Fruit fly (Drosophila melanogaster) whole organism, prepupa: ENCODE data around the gene CG6962.
A peak's percentile ranks its signal among the peaks of the same experiment; 100 is the strongest.

Experiments used
- Blimp-1 ChIP-seq: fragments of 200-800 bp; sonication (Bioruptor generic); optimal IDR thresholded peaks from 3 replicates; lab custom pipeline; 2017; ENCODE audit warnings: missing biosample characterization, missing genetic modification characterization, mild to moderate bottlenecking, moderate library complexity, missing genetic modification reagents
- CG10631 ChIP-seq: fragments of 200-800 bp; sonication (Bioruptor generic); optimal IDR thresholded peaks from 2 replicates; lab custom pipeline; 2016; ENCODE audit warnings: missing biosample characterization, missing genetic modification characterization
- CG10669 ChIP-seq: fragments of 200-800 bp; sonication (Bioruptor generic); optimal IDR thresholded peaks from 3 replicates; lab custom pipeline; 2018; ENCODE audit warnings: missing biosample characterization, mild to moderate bottlenecking, missing genetic modification characterization, moderate library complexity
- CG11294 ChIP-seq: fragments of 200-800 bp; sonication (Bioruptor generic); IDR thresholded peaks from 2 replicates; pipeline ENCODE4 v1.3.6; 2022; ENCODE audit warnings: missing biosample characterization, missing genetic modification characterization
- CG11762 ChIP-seq: fragments of 200-800 bp; sonication (Bioruptor generic); optimal IDR thresholded peaks from 3 replicates; lab custom pipeline; 2016; ENCODE audit warnings: missing biosample characterization, missing genetic modification characterization; ENCODE audit not compliant: insufficient read depth
- CG15336 ChIP-seq: fragments of 200-800 bp; sonication (Bioruptor generic); IDR thresholded peaks from 2 replicates; pipeline ENCODE4 v1.3.6; 2022; ENCODE audit warnings: missing biosample characterization, missing genetic modification characterization
- CG3032 ChIP-seq: fragments of 200-800 bp; optimal IDR thresholded peaks from 2 replicates; lab custom pipeline; 2019; ENCODE audit warnings: missing biosample characterization, mild to moderate bottlenecking, missing genetic modification characterization, moderate library complexity
- CG31627 ChIP-seq: fragments of 200-800 bp; sonication (Bioruptor generic); optimal IDR thresholded peaks from 3 replicates; lab custom pipeline; 2016; ENCODE audit warnings: missing biosample characterization, missing genetic modification characterization
- CG32006 ChIP-seq: fragments of 200-800 bp; sonication (Bioruptor generic); optimal IDR thresholded peaks from 3 replicates; lab custom pipeline; 2017; ENCODE audit warnings: missing biosample characterization, mild to moderate bottlenecking, missing genetic modification characterization
- CG34406 ChIP-seq: fragments of 200-800 bp; sonication (Bioruptor generic); optimal IDR thresholded peaks from 3 replicates; lab custom pipeline; 2016; ENCODE audit warnings: missing biosample characterization, missing genetic modification characterization
- CG3919 ChIP-seq: fragments of 200-800 bp; sonication (Bioruptor generic); optimal IDR thresholded peaks from 3 replicates; lab custom pipeline; 2016; ENCODE audit warnings: missing biosample characterization, missing genetic modification characterization
- CG4318 ChIP-seq: fragments of 200-800 bp; sonication (Bioruptor generic); optimal IDR thresholded peaks from 3 replicates; lab custom pipeline; 2017; ENCODE audit warnings: missing biosample characterization, mild to moderate bottlenecking, missing genetic modification characterization
- CG6163 ChIP-seq: fragments of 200-800 bp; sonication (Bioruptor generic); IDR thresholded peaks from 3 replicates; pipeline ENCODE4 v1.3.6; 2022; ENCODE audit warnings: missing biosample characterization, missing genetic modification characterization
- CG6276 ChIP-seq: fragments of 200-800 bp; sonication (Bioruptor generic); optimal IDR thresholded peaks from 2 replicates; lab custom pipeline; 2017; ENCODE audit warnings: missing biosample characterization, mild to moderate bottlenecking, missing genetic modification characterization
- CG6792 ChIP-seq: fragments of 200-800 bp; sonication (Bioruptor generic); optimal IDR thresholded peaks from 3 replicates; lab custom pipeline; 2016; ENCODE audit warnings: missing biosample characterization, missing genetic modification characterization
- CG6808 ChIP-seq: fragments of 200-800 bp; sonication (Bioruptor generic); optimal IDR thresholded peaks from 3 replicates; lab custom pipeline; 2017; ENCODE audit warnings: missing biosample characterization, missing genetic modification characterization, mild to moderate bottlenecking, moderate library complexity, missing genetic modification reagents
- CG6854 ChIP-seq: fragments of 200-800 bp; sonication (Bioruptor generic); optimal IDR thresholded peaks from 2 replicates; lab custom pipeline; 2017; ENCODE audit warnings: missing biosample characterization, mild to moderate bottlenecking, missing genetic modification characterization
- CG7368 ChIP-seq: fragments of 200-800 bp; sonication (Bioruptor generic); optimal IDR thresholded peaks from 3 replicates; lab custom pipeline; 2016; ENCODE audit warnings: missing biosample characterization, missing genetic modification characterization
- CG8319 ChIP-seq: fragments of 200-800 bp; sonication (Bioruptor generic); optimal IDR thresholded peaks from 3 replicates; lab custom pipeline; 2016; ENCODE audit warnings: missing biosample characterization, missing genetic modification characterization
- CG8632 ChIP-seq: fragments of 200-800 bp; sonication (Bioruptor generic); optimal IDR thresholded peaks from 3 replicates; lab custom pipeline; 2016; ENCODE audit warnings: missing biosample characterization, missing genetic modification characterization
- Eip75B ChIP-seq: fragments of 200-800 bp; sonication (Bioruptor generic); optimal IDR thresholded peaks from 3 replicates; lab custom pipeline; 2016; ENCODE audit warnings: missing biosample characterization, missing genetic modification characterization
- Eip78C ChIP-seq: fragments of 200-800 bp; sonication (Bioruptor generic); peaks from one replicate; lab custom pipeline; 2016; ENCODE audit warnings: missing biosample characterization, missing genetic modification characterization
- Eip93F ChIP-seq: fragments of 200-800 bp; sonication (Bioruptor generic); optimal IDR thresholded peaks from 2 replicates; lab custom pipeline; 2016; ENCODE audit warnings: missing biosample characterization, mild to moderate bottlenecking, missing genetic modification characterization
- Ets96B ChIP-seq: fragments of 200-800 bp; optimal IDR thresholded peaks from 2 replicates; lab custom pipeline; 2019; ENCODE audit warnings: missing biosample characterization, mild to moderate bottlenecking, missing genetic modification characterization, moderate library complexity
- Gug ChIP-seq: fragments of 200-800 bp; sonication (Bioruptor generic); IDR thresholded peaks from 2 replicates; pipeline ENCODE4 v1.3.6; 2022; ENCODE audit warnings: missing biosample characterization, missing genetic modification characterization
- Hr4 ChIP-seq: fragments of 200-800 bp; sonication (Bioruptor generic); optimal IDR thresholded peaks from 3 replicates; lab custom pipeline; 2016; ENCODE audit warnings: missing biosample characterization, missing genetic modification characterization
- Lpt ChIP-seq: fragments of 200-800 bp; sonication (Bioruptor generic); optimal IDR thresholded peaks from 3 replicates; lab custom pipeline; 2016; ENCODE audit warnings: missing biosample characterization, missing genetic modification characterization
- cyc ChIP-seq: fragments of 200-800 bp; sonication (Bioruptor generic); optimal IDR thresholded peaks from 3 replicates; lab custom pipeline; 2016; ENCODE audit warnings: missing biosample characterization, missing genetic modification characterization
- dac ChIP-seq: fragments of 200-800 bp; sonication (Bioruptor generic); optimal IDR thresholded peaks from 2 replicates; lab custom pipeline; 2017; ENCODE audit warnings: missing biosample characterization, mild to moderate bottlenecking, missing genetic modification characterization
- eg ChIP-seq: fragments of 200-800 bp; sonication (Bioruptor generic); IDR thresholded peaks from 3 replicates; pipeline ENCODE4 v1.3.6; 2022; ENCODE audit warnings: missing biosample characterization, missing genetic modification characterization
- fd59A ChIP-seq: fragments of 200-800 bp; sonication (Bioruptor generic); optimal IDR thresholded peaks from 2 replicates; lab custom pipeline; 2017; ENCODE audit warnings: missing biosample characterization, mild to moderate bottlenecking, missing genetic modification characterization, missing genetic modification reagents
- fkh ChIP-seq: fragments of 200-800 bp; sonication (Bioruptor generic); optimal IDR thresholded peaks from 3 replicates; lab custom pipeline; 2017; ENCODE audit warnings: missing biosample characterization, mild to moderate bottlenecking, missing genetic modification characterization, moderate library complexity
- lz ChIP-seq: fragments of 200-800 bp; sonication (Bioruptor generic); optimal IDR thresholded peaks from 3 replicates; lab custom pipeline; 2016; ENCODE audit warnings: missing biosample characterization, missing genetic modification characterization
- net ChIP-seq: fragments of 200-800 bp; sonication (Bioruptor generic); optimal IDR thresholded peaks from 3 replicates; lab custom pipeline; 2016; ENCODE audit warnings: missing biosample characterization, missing genetic modification characterization
- pdm3 ChIP-seq: fragments of 200-800 bp; sonication (Bioruptor generic); optimal IDR thresholded peaks from 3 replicates; lab custom pipeline; 2016; ENCODE audit warnings: missing biosample characterization, missing genetic modification characterization
- salr ChIP-seq, 2 experiments: fragments of 200-800 bp; sonication (Bioruptor generic); optimal IDR thresholded peaks; 3 replicates each; lab custom pipeline; 2016 to 2018; ENCODE audit warnings: missing biosample characterization in 2 of 2, missing genetic modification characterization in 2 of 2, mild to moderate bottlenecking in 1 of 2
- spab ChIP-seq: fragments of 200-800 bp; sonication (Bioruptor generic); optimal IDR thresholded peaks from 2 replicates; lab custom pipeline; 2017; ENCODE audit warnings: missing biosample characterization, mild to moderate bottlenecking, missing genetic modification characterization, missing genetic modification reagents
- ss ChIP-seq, 2 experiments: fragments of 200-800 bp; sonication (Bioruptor generic); optimal IDR thresholded peaks; 2 replicates in 1 of 2; 3 replicates in 1 of 2; lab custom pipeline; 2017 to 2018; ENCODE audit warnings: mild to moderate bottlenecking in 2 of 2, missing biosample characterization in 2 of 2, missing genetic modification characterization in 2 of 2, moderate library complexity in 1 of 2
- svp ChIP-seq: fragments of 200-800 bp; sonication (Bioruptor generic); peaks from one replicate; lab custom pipeline; 2016; ENCODE audit warnings: missing biosample characterization, missing genetic modification characterization
- vri ChIP-seq: fragments of 200-800 bp; sonication (Bioruptor generic); optimal IDR thresholded peaks from 3 replicates; lab custom pipeline; 2016; ENCODE audit warnings: missing biosample characterization, mild to moderate bottlenecking, missing genetic modification characterization

The CG6962 gene

DNA sequence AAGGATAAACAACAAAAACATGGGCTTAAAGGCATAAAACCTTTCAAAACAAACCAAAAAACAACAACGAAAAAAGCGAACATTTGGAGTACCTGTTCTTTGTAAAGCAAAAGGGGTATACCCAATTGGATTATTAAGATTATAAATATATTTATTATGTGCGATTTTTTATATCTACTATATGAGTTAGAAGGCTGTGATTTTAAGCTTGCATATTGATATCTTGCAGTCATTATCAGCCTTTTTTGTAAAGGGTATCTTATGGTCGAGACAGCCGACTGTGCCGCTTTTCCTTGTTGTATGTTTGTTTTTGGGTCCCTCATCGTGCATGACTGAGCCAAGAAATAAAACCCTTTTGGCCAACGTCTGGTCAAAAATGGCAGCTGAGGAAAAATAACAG is 9.6 kb downstream of the CG6962 start (continued):
- TF ChIP-seq CG32006, result no peak
- TF ChIP-seq CG31627 (GFP tag; lab: Kevin White, UChicago), result no peak
- no peak for TF ChIP-seq CG4318 (GFP tag; lab: Kevin White, UChicago)
- peak; percentile 45; the same call in 2 of the 3 replicates for TF ChIP-seq CG6163 (GFP tag; lab: Robert Waterston, UW)
- TF ChIP-seq Blimp-1 (GFP tag; lab: Kevin White, UChicago), result peak; percentile 49
- TF ChIP-seq CG6808, result no peak
- TF ChIP-seq salr (GFP tag; optimal IDR thresholded peaks at IDR 0.05; lab: Kevin White, UChicago), result no peak
- peak; percentile 1 for TF ChIP-seq net (GFP tag; lab: Kevin White, UChicago)
- TF ChIP-seq Ets96B (tag; lab: Kevin White, UChicago), result peak; percentile 18
- TF ChIP-seq cyc (GFP tag; lab: Kevin White, UChicago), result peak; percentile 76
- peak; percentile 61 for TF ChIP-seq CG6792 (GFP tag; lab: Kevin White, UChicago)
- TF ChIP-seq Hr4, result no peak
- peak; percentile 57 for TF ChIP-seq Eip78C
- TF ChIP-seq CG3032 (tag; lab: Kevin White, UChicago), result peak; percentile 18
- peak; percentile 36 for TF ChIP-seq CG8632 (GFP tag; lab: Kevin White, UChicago)
- TF ChIP-seq lz (GFP tag; lab: Kevin White, UChicago), result peak; percentile 56
- TF ChIP-seq CG6276, result no peak
- no peak for TF ChIP-seq fd59A (GFP tag; lab: Kevin White, UChicago)
- TF ChIP-seq CG11294 (GFP tag; lab: Robert Waterston, UW), result no peak
- TF ChIP-seq dac (GFP tag; lab: Kevin White, UChicago), result no peak
- TF ChIP-seq Lpt (GFP tag; lab: Kevin White, UChicago), result no peak
- peak; percentile 44 for TF ChIP-seq CG34406
- TF ChIP-seq pdm3 (GFP tag; lab: Kevin White, UChicago), result no peak
- TF ChIP-seq CG7368 (GFP tag; lab: Kevin White, UChicago), result peak; percentile 41
- TF ChIP-seq, all 60 proteins: peak for 37

DNA sequence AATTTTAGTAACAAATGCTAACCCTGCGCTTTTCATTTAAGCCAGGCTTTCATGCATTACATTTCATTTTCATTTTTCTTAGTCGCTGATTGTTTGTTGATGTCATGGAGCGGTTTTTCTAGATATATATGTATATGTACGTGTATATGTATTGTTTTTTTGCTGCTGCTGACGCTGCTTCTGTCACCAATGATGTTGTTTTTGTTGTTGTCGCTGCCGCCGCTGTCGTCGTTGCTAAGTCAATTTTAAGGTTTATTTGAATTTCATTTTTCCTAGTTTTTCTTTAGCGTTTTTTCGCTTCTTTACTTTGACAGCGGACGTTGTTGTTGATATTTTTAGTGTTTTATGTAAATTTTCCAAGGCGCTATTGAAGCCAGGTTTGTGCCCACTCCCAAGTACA is 12.2 kb downstream of the CG6962 start:
- TF ChIP-seq fkh (GFP tag; lab: Kevin White, UChicago) (peak; percentile 17), Eip93F (no peak)

DNA sequence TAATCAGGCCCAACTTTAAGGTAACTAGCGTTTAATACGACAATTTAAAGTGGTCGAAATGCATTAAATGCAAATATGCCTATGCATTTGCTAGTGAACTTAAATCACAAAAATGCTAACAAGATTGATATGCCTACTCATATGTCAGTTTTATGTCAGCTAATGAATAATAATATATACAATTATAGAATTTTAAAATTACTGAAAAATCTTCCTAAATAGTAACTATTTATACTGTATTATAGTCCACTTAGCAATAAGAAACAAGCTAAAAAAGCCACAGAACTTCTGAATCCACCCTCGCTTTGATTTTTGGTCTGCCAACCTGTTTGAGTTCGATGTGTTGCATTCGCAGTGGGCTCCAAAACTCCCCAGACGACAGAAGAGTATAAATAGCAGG is 12.7 kb downstream of the CG6962 start:
- TF ChIP-seq net (GFP tag; lab: Kevin White, UChicago) (no peak), Hr4 (no peak), vri (GFP tag; lab: Kevin White, UChicago) (no peak), ss (GFP tag; optimal IDR thresholded peaks at IDR 0.05; lab: Kevin White, UChicago) (peak in 1 of 2 experiments; percentile 24), CG6276 (peak; percentile 48), CG6854 (no peak), cyc (GFP tag; lab: Kevin White, UChicago) (peak; percentile 18), Blimp-1 (GFP tag; lab: Kevin White, UChicago) (peak; percentile 11), CG6808 (peak; percentile 26), eg (GFP tag; lab: Robert Waterston, UW) (peak; percentile 56), CG10669 (GFP tag; lab: Kevin White, UChicago) (peak; percentile 35), CG31627 (GFP tag; lab: Kevin White, UChicago) (no peak), CG8319 (GFP tag; lab: Kevin White, UChicago) (peak; percentile 13), Ets96B (tag; lab: Kevin White, UChicago) (peak; percentile 64), CG15336 (no peak), Eip78C (peak; percentile 29), CG3032 (tag; lab: Kevin White, UChicago) (peak; percentile 41), CG4318 (GFP tag; lab: Kevin White, UChicago) (no peak), spab (GFP tag; lab: Kevin White, UChicago) (peak; percentile 34), CG11762 (GFP tag; lab: Kevin White, UChicago) (peak; percentile 9), svp (GFP tag; lab: Kevin White, UChicago) (peak; percentile 73), CG10631 (peak; percentile 6), Eip75B (GFP tag; lab: Kevin White, UChicago) (no peak), CG6163 (GFP tag; lab: Robert Waterston, UW) (peak; percentile 64; the same call in 2 of the 3 replicates), CG3919 (GFP tag; lab: Kevin White, UChicago) (peak; percentile 62), Gug (GFP tag; lab: Robert Waterston, UW) (0 out of 2 replicates have a peak, but pooled peaks have one; percentile 26), dac (GFP tag; lab: Kevin White, UChicago) (peak; percentile 8)
